Worm (Caenorhabditis elegans) whole organism, L4/young adult: ENCODE measurements around the gene C14C10.1.

Source experiments
- W03F9.2 ChIP-seq: fragments of 150-350 bp; optimal IDR thresholded peaks from 2 replicates; lab custom pipeline; 2014; ENCODE audit warnings: missing biosample characterization, missing genetic modification characterization
- dao-5 ChIP-seq: sonication (generic microtip); optimal IDR thresholded peaks from 2 replicates; lab custom pipeline; 2016; ENCODE audit warnings: missing genotype, missing genetic modification characterization, moderate library complexity, missing compliant biosample characterization
- him-1 ChIP-seq: sonication (generic microtip); optimal IDR thresholded peaks from 2 replicates; lab custom pipeline; 2016; ENCODE audit warnings: missing genotype, missing genetic modification reagents, missing genetic modification characterization, missing compliant biosample characterization

DNA sequence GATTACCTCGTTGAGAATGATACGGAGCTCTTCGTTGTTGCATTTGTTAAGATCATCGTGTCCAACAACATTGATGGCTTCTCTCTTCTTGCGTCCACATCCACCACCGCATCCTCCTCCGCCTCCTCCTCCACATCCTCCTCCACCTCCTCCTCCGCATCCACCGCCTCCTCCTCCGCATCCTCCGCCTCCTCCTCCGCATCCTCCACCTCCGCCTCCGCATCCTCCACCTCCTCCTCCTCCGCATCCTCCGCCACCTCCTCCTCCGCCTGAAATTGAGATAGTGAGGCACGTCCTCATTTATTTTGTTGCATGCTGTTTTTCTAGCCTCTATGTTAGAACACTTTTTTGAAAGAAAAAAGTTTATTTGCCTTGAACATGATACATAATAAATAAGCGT, 12.3 kb upstream of the C14C10.1 start:
- no peak for TF ChIP-seq W03F9.2
- no peak for TF ChIP-seq him-1 (tag; lab: Kevin White, UChicago)
- no peak for TF ChIP-seq dao-5
